Fruit fly (Drosophila melanogaster) whole organism, embryonic: Measurements from ENCODE around the gene Gr39a.

Experiments
- Atf6 ChIP-seq: fragments of 200-800 bp; sonication (Bioruptor generic); IDR thresholded peaks from 2 replicates; pipeline ENCODE4 v1.3.6; 2022; ENCODE audit warnings: missing biosample characterization, missing genetic modification characterization
- Bgb ChIP-seq: fragments of 200-800 bp; sonication (Bioruptor generic); IDR thresholded peaks from 2 replicates; pipeline ENCODE4 v1.3.6; 2022; ENCODE audit warnings: missing biosample characterization, missing genetic modification characterization; ENCODE audit not compliant: partially characterized antibody
- CG10654 ChIP-seq: fragments of 200-800 bp; sonication (Bioruptor generic); optimal IDR thresholded peaks from 2 replicates; lab custom pipeline; 2016; ENCODE audit warnings: missing biosample characterization, missing genetic modification characterization
- CG1233 ChIP-seq: fragments of 200-800 bp; sonication (Bioruptor generic); optimal IDR thresholded peaks from 4 replicates; lab custom pipeline; 2018; ENCODE audit warnings: missing biosample characterization, mild to moderate bottlenecking, missing genetic modification characterization
- CG12942 ChIP-seq: fragments of 200-800 bp; sonication (Bioruptor generic); optimal IDR thresholded peaks from 3 replicates; lab custom pipeline; 2016; ENCODE audit warnings: missing biosample characterization, missing genetic modification characterization
- CG13287 ChIP-seq: fragments of 200-800 bp; sonication (Bioruptor generic); IDR thresholded peaks from 2 replicates; pipeline ENCODE4 v1.3.6; 2022; ENCODE audit warnings: missing biosample characterization, missing genetic modification characterization; ENCODE audit not compliant: partially characterized antibody
- CG13296 ChIP-seq: fragments of 200-800 bp; sonication (Bioruptor generic); optimal IDR thresholded peaks from 3 replicates; lab custom pipeline; 2018; ENCODE audit warnings: missing biosample characterization, mild to moderate bottlenecking, missing genetic modification characterization
- CG15073 ChIP-seq: fragments of 200-800 bp; sonication (Bioruptor generic); optimal IDR thresholded peaks from 2 replicates; lab custom pipeline; 2016; ENCODE audit warnings: missing biosample characterization, missing genetic modification characterization
- CG1602 ChIP-seq: fragments of 200-800 bp; sonication (Bioruptor generic); optimal IDR thresholded peaks from 3 replicates; lab custom pipeline; 2016; ENCODE audit warnings: missing biosample characterization, missing genetic modification characterization
- CG1603 ChIP-seq: fragments of 200-800 bp; sonication (Bioruptor generic); optimal IDR thresholded peaks from 2 replicates; lab custom pipeline; 2019; ENCODE audit warnings: missing biosample characterization, mild to moderate bottlenecking, missing genetic modification characterization, moderate library complexity
- CG17361 ChIP-seq: fragments of 200-800 bp; sonication (Bioruptor generic); IDR thresholded peaks from 3 replicates; pipeline ENCODE4 v1.3.6; 2022; ENCODE audit warnings: missing biosample characterization, missing genetic modification characterization
- CG18619 ChIP-seq: fragments of 200-800 bp; sonication (Bioruptor generic); optimal IDR thresholded peaks from 3 replicates; lab custom pipeline; 2017; ENCODE audit warnings: missing biosample characterization, mild to moderate bottlenecking, missing genetic modification characterization
- CG2120 ChIP-seq: fragments of 200-800 bp; sonication (Bioruptor generic); optimal IDR thresholded peaks from 3 replicates; lab custom pipeline; 2016; ENCODE audit warnings: missing biosample characterization, missing genetic modification characterization
- CG30431 ChIP-seq: fragments of 200-800 bp; sonication (Bioruptor generic); optimal IDR thresholded peaks from 2 replicates; lab custom pipeline; 2017; ENCODE audit warnings: missing biosample characterization, missing genetic modification characterization
- CG31388 ChIP-seq: fragments of 200-800 bp; sonication (Bioruptor generic); optimal IDR thresholded peaks from 2 replicates; lab custom pipeline; 2016; ENCODE audit warnings: missing biosample characterization, missing genetic modification characterization
- CG34376 ChIP-seq: fragments of 200-800 bp; sonication (Bioruptor generic); optimal IDR thresholded peaks from 2 replicates; lab custom pipeline; 2018; ENCODE audit warnings: missing biosample characterization, mild to moderate bottlenecking, missing genetic modification characterization
- CG4424 ChIP-seq: fragments of 200-800 bp; sonication (Bioruptor generic); optimal IDR thresholded peaks from 3 replicates; lab custom pipeline; 2016; ENCODE audit warnings: missing biosample characterization, missing genetic modification characterization
- CG4617 ChIP-seq: fragments of 200-800 bp; sonication (Bioruptor generic); optimal IDR thresholded peaks from 3 replicates; lab custom pipeline; 2016; ENCODE audit warnings: missing biosample characterization, missing genetic modification characterization, borderline replicate concordance
- CG6654 ChIP-seq: fragments of 200-800 bp; sonication (Bioruptor generic); optimal IDR thresholded peaks from 2 replicates; lab custom pipeline; 2017; ENCODE audit warnings: missing biosample characterization, mild to moderate bottlenecking, missing genetic modification characterization
- CG8359 ChIP-seq: fragments of 200-800 bp; sonication (Bioruptor generic); optimal IDR thresholded peaks from 2 replicates; lab custom pipeline; 2017; ENCODE audit warnings: missing biosample characterization, mild to moderate bottlenecking, missing genetic modification characterization, borderline replicate concordance
- Dek ChIP-seq: fragments of 200-800 bp; sonication (Bioruptor generic); optimal IDR thresholded peaks from 3 replicates; lab custom pipeline; 2019; ENCODE audit warnings: missing biosample characterization, mild to moderate bottlenecking, missing genetic modification characterization, moderate library complexity
- Dp ChIP-seq: fragments of 200-800 bp; sonication (Bioruptor generic); optimal IDR thresholded peaks from 2 replicates; lab custom pipeline; 2018; ENCODE audit warnings: missing biosample characterization, mild to moderate bottlenecking, missing genetic modification characterization, moderate library complexity
- Dref ChIP-seq: fragments of 200-800 bp; sonication (Bioruptor generic); IDR thresholded peaks from 2 replicates; pipeline ENCODE4 v1.3.6; 2022; ENCODE audit warnings: missing biosample characterization, missing genetic modification characterization
- Ets65A ChIP-seq: fragments of 200-800 bp; sonication (Bioruptor generic); peaks from one replicate; lab custom pipeline; 2016; ENCODE audit warnings: missing biosample characterization, missing genetic modification characterization
- Hmr ChIP-seq: fragments of 200-800 bp; sonication (Bioruptor generic); optimal IDR thresholded peaks from 3 replicates; lab custom pipeline; 2017; ENCODE audit warnings: mild to moderate bottlenecking, missing biosample characterization, missing genetic modification reagents, missing genetic modification characterization
- Hmx ChIP-seq: fragments of 200-800 bp; sonication (Bioruptor generic); optimal IDR thresholded peaks from 2 replicates; lab custom pipeline; 2016; ENCODE audit warnings: missing biosample characterization, missing genetic modification characterization
- Hr3 ChIP-seq: fragments of 200-800 bp; sonication (Bioruptor generic); optimal IDR thresholded peaks from 3 replicates; lab custom pipeline; 2016; ENCODE audit warnings: missing biosample characterization, missing genetic modification characterization
- Meics ChIP-seq: fragments of 200-800 bp; sonication (Bioruptor generic); optimal IDR thresholded peaks from 2 replicates; lab custom pipeline; 2017; ENCODE audit warnings: missing biosample characterization, mild to moderate bottlenecking, missing genetic modification characterization
- NK7.1 ChIP-seq: fragments of 200-800 bp; sonication (Bioruptor generic); optimal IDR thresholded peaks from 3 replicates; lab custom pipeline; 2016; ENCODE audit warnings: missing biosample characterization, missing genetic modification characterization
- Nf-YC ChIP-seq: fragments of 200-800 bp; optimal IDR thresholded peaks from 3 replicates; lab custom pipeline; 2019; ENCODE audit warnings: missing biosample characterization, mild to moderate bottlenecking, missing genetic modification characterization, moderate library complexity
- Oli ChIP-seq: fragments of 200-800 bp; sonication (Bioruptor generic); optimal IDR thresholded peaks from 2 replicates; lab custom pipeline; 2018; ENCODE audit warnings: missing biosample characterization, mild to moderate bottlenecking, missing genetic modification characterization, moderate library complexity
- Sry-δ ChIP-seq: fragments of 200-800 bp; sonication (Bioruptor generic); optimal IDR thresholded peaks from 2 replicates; lab custom pipeline; 2016; ENCODE audit warnings: missing biosample characterization, missing genetic modification characterization
- Ssrp ChIP-seq: fragments of 200-800 bp; sonication (Bioruptor generic); optimal IDR thresholded peaks from 2 replicates; lab custom pipeline; 2018; ENCODE audit warnings: missing biosample characterization, mild to moderate bottlenecking, missing genetic modification characterization, moderate library complexity
- Trl ChIP-seq, 3 experiments: fragments of >200 bp in 2 of 3; fragments of 200-800 bp in 1 of 3; sonication (Bioruptor generic) in 1 of 3; optimal IDR thresholded peaks; 2 replicates in 1 of 3; 3 replicates in 2 of 3; lab custom pipeline; 2016 to 2017; ENCODE audit warnings: missing biosample characterization in 1 of 3, missing genetic modification characterization in 1 of 3
- Usf ChIP-seq: fragments of 200-800 bp; sonication (Bioruptor generic); optimal IDR thresholded peaks from 2 replicates; lab custom pipeline; 2017; ENCODE audit warnings: missing genotype, missing biosample characterization, missing genetic modification characterization
- amos ChIP-seq: fragments of 200-800 bp; sonication (Bioruptor generic); IDR thresholded peaks from 2 replicates; pipeline ENCODE4 v1.3.6; 2022; ENCODE audit warnings: missing biosample characterization, missing genetic modification characterization; ENCODE audit not compliant: partially characterized antibody
- br ChIP-seq: fragments of >200 bp; optimal IDR thresholded peaks from 2 replicates; lab custom pipeline; 2017
- esg ChIP-seq: fragments of 200-800 bp; sonication (Bioruptor generic); conservative IDR thresholded peaks from 2 replicates; pipeline ENCODE4 v1.3.6; 2022; ENCODE audit warnings: missing biosample characterization, missing genetic modification characterization
- fu2 ChIP-seq: fragments of 200-800 bp; sonication (Bioruptor generic); optimal IDR thresholded peaks from 2 replicates; lab custom pipeline; 2016; ENCODE audit warnings: missing biosample characterization, missing genetic modification characterization
- knrl ChIP-seq: fragments of 200-800 bp; sonication (Bioruptor generic); IDR thresholded peaks from 3 replicates; pipeline ENCODE4 v1.3.6; 2022; ENCODE audit warnings: missing biosample characterization, missing genetic modification characterization; ENCODE audit not compliant: partially characterized antibody
- lmd ChIP-seq: fragments of 200-800 bp; sonication (Bioruptor generic); IDR thresholded peaks from 2 replicates; pipeline ENCODE4 v1.3.6; 2022; ENCODE audit warnings: missing biosample characterization, missing genetic modification characterization
- nerfin-1 ChIP-seq: fragments of 200-800 bp; sonication (Bioruptor generic); optimal IDR thresholded peaks from 3 replicates; lab custom pipeline; 2019; ENCODE audit warnings: missing biosample characterization, mild to moderate bottlenecking, missing genetic modification characterization, moderate library complexity
- pnt ChIP-seq: fragments of 200-800 bp; sonication (Bioruptor generic); optimal IDR thresholded peaks from 3 replicates; lab custom pipeline; 2016; ENCODE audit warnings: missing biosample characterization, missing genetic modification characterization
- rib ChIP-seq: fragments of 200-800 bp; sonication (Bioruptor generic); IDR thresholded peaks from 2 replicates; pipeline ENCODE4 v1.3.6; 2022; ENCODE audit warnings: missing biosample characterization, missing genetic modification characterization
- sd ChIP-seq: fragments of 200-800 bp; sonication (Bioruptor generic); optimal IDR thresholded peaks from 3 replicates; lab custom pipeline; 2018; ENCODE audit warnings: missing biosample characterization, mild to moderate bottlenecking, missing genetic modification characterization, moderate library complexity
- sisA ChIP-seq: fragments of 200-800 bp; sonication (Bioruptor generic); IDR thresholded peaks from 2 replicates; pipeline ENCODE4 v1.3.6; 2022; ENCODE audit warnings: missing biosample characterization, missing genetic modification characterization
- slbo ChIP-seq: fragments of 200-800 bp; sonication (Bioruptor generic); IDR thresholded peaks from 2 replicates; pipeline ENCODE4 v1.3.6; 2022; ENCODE audit warnings: missing biosample characterization, missing genetic modification characterization
- stc ChIP-seq: fragments of 200-800 bp; sonication (Bioruptor generic); IDR thresholded peaks from 2 replicates; pipeline ENCODE4 v1.3.6; 2022; ENCODE audit warnings: missing biosample characterization, missing genetic modification characterization
- tio ChIP-seq: fragments of 200-800 bp; sonication (Bioruptor generic); optimal IDR thresholded peaks from 2 replicates; lab custom pipeline; 2017; ENCODE audit warnings: missing biosample characterization, missing genetic modification characterization, inconsistent platforms
- vnd ChIP-seq: fragments of 200-800 bp; sonication (Bioruptor generic); IDR thresholded peaks from 3 replicates; pipeline ENCODE4 v1.3.6; 2022; ENCODE audit warnings: missing biosample characterization, missing genetic modification characterization; ENCODE audit not compliant: partially characterized antibody

Gene Gr39a

dm6 chr2L:21263470-21264146 is 26.9 kb upstream of the Gr39a start (continued):
- peak; percentile 36 for TF ChIP-seq CG4424 (GFP tag; lab: Kevin White, UChicago)
- TF ChIP-seq Sry-δ = no peak
- no peak for TF ChIP-seq CG12942 (GFP tag; lab: Kevin White, UChicago)
- TF ChIP-seq CG1233 (GFP tag; lab: Kevin White, UChicago) = no peak
- TF ChIP-seq lmd (GFP tag; lab: Robert Waterston, UW) = no peak
- peak; percentile 28 for TF ChIP-seq Hmr (GFP tag; lab: Kevin White, UChicago)
- no peak for TF ChIP-seq CG18619 (GFP tag; lab: Kevin White, UChicago)
- no peak for TF ChIP-seq br
- TF ChIP-seq Ssrp = no peak
- TF ChIP-seq NK7.1 (GFP tag; lab: Kevin White, UChicago) = no peak
- TF ChIP-seq CG4617 = no peak
- TF ChIP-seq amos (GFP tag; lab: Robert Waterston, UW) = no peak
- 0 out of 3 replicates have a peak, but pooled peaks have one; percentile 40 for TF ChIP-seq CG17361
- no peak for TF ChIP-seq CG10654
- no peak for TF ChIP-seq sisA (GFP tag; lab: Robert Waterston, UW)
- no peak for TF ChIP-seq Ets65A (GFP tag; lab: Kevin White, UChicago)
- TF ChIP-seq Hmx (GFP tag; lab: Kevin White, UChicago) = no peak
- peak; percentile 6 for TF ChIP-seq Hr3 (GFP tag; lab: Kevin White, UChicago)
- no peak for TF ChIP-seq Usf (GFP tag; lab: Kevin White, UChicago)
- TF ChIP-seq nerfin-1 (tag; lab: Kevin White, UChicago) = no peak
- TF ChIP-seq Meics (GFP tag; lab: Kevin White, UChicago) = peak; percentile 39
- no peak for TF ChIP-seq CG6654
- no peak for TF ChIP-seq CG13287
- TF ChIP-seq vnd (GFP tag; lab: Robert Waterston, UW) = no peak
- no peak for TF ChIP-seq fu2
- TF ChIP-seq knrl (GFP tag; lab: Robert Waterston, UW) = no peak
- no peak for TF ChIP-seq Dref
- TF ChIP-seq Dek (tag; lab: Kevin White, UChicago) = no peak
- TF ChIP-seq rib = no peak
- TF ChIP-seq CG2120 (GFP tag; lab: Kevin White, UChicago) = peak; percentile 36
- TF ChIP-seq Bgb (GFP tag; lab: Robert Waterston, UW) = no peak
- TF ChIP-seq stc (GFP tag; lab: Robert Waterston, UW) = no peak; the same call in 1 of the 2 replicates
- no peak for TF ChIP-seq CG34376 (GFP tag; lab: Kevin White, UChicago)
- TF ChIP-seq CG31388 (GFP tag; lab: Kevin White, UChicago) = no peak
- no peak for TF ChIP-seq CG13296 (GFP tag; lab: Kevin White, UChicago)
- TF ChIP-seq Nf-YC (tag; lab: Kevin White, UChicago) = no peak
- TF ChIP-seq Trl (optimal IDR thresholded peaks at IDR 0.05; lab: Kevin White, UChicago) = no peak
- TF ChIP-seq Trl (GFP tag; optimal IDR thresholded peaks at IDR 0.05; lab: Kevin White, UChicago) = peak; percentile 19
- TF ChIP-seq CG15073 (GFP tag; lab: Kevin White, UChicago) = no peak
- no peak for TF ChIP-seq Oli (tag; lab: Kevin White, UChicago)
- no peak for TF ChIP-seq Dp (GFP tag; lab: Kevin White, UChicago)
- TF ChIP-seq CG30431 (GFP tag; lab: Kevin White, UChicago) = no peak
- no peak for TF ChIP-seq CG8359
- peak; percentile 43 for TF ChIP-seq CG1603 (tag; lab: Kevin White, UChicago)
- TF ChIP-seq slbo (GFP tag; lab: Robert Waterston, UW) = no peak; the same call in 1 of the 2 replicates
- peak; percentile 5 for TF ChIP-seq CG1602 (GFP tag; lab: Kevin White, UChicago)
- TF ChIP-seq esg = no peak
- no peak for TF ChIP-seq pnt (GFP tag; lab: Kevin White, UChicago)
- TF ChIP-seq tio = peak; percentile 12
- TF ChIP-seq sd (tag; lab: Kevin White, UChicago) = no peak
- peak; percentile 43; the same call in 1 of the 2 replicates for TF ChIP-seq Atf6 (GFP tag; lab: Robert Waterston, UW)
